Worm (Caenorhabditis elegans): ENCODE data around the gene col-73.
"Not testable (repeated sequence)": the region's sequence is repeated elsewhere in the genome, so short reads cannot be mapped to it uniquely, and the experiment has no call there.

- not testable (repeated sequence) for TF ChIP-seq elt-1 (tag; optimal IDR thresholded peaks at IDR 0.05; ENCODE audit: borderline replicate concordance, insufficient read depth); lin-13 (tag; optimal IDR thresholded peaks at IDR 0.05); lsy-2 (tag; optimal IDR thresholded peaks at IDR 0.05); unc-39 (tag; optimal IDR thresholded peaks at IDR 0.05); sptf-1 (tag; optimal IDR thresholded peaks at IDR 0.05); mab-5 (tag; optimal IDR thresholded peaks at IDR 0.05); snpc-4 (tag; optimal IDR thresholded peaks at IDR 0.05); ztf-11 (tag; optimal IDR thresholded peaks at IDR 0.05); nhr-2 (tag; optimal IDR thresholded peaks at IDR 0.05); unc-62 (GFP tag; optimal IDR thresholded peaks at IDR 0.05); lin-32 (GFP tag; optimal IDR thresholded peaks at IDR 0.05)
These were observed 30.8 kb upstream of the col-73 start, which contains the start of gene sgt-1 for ce11 chrII:4903696-4904095.
